Fruit fly (Drosophila melanogaster) whole organism, embryonic: Measurements from ENCODE around the gene CG12594.

ENCODE experiments used
- Aef1 ChIP-seq: fragments of 200-800 bp; sonication (Bioruptor generic); IDR thresholded peaks from 3 replicates; pipeline ENCODE4 v1.3.6; 2022; ENCODE audit warnings: missing biosample characterization, missing genetic modification characterization
- Atf3 ChIP-seq: fragments of 200-800 bp; sonication (Bioruptor generic); optimal IDR thresholded peaks from 3 replicates; lab custom pipeline; 2016; ENCODE audit warnings: missing biosample characterization, missing genetic modification characterization
- Bgb ChIP-seq: fragments of 200-800 bp; sonication (Bioruptor generic); IDR thresholded peaks from 2 replicates; pipeline ENCODE4 v1.3.6; 2022; ENCODE audit warnings: missing biosample characterization, missing genetic modification characterization; ENCODE audit not compliant: partially characterized antibody
- CG10654 ChIP-seq: fragments of 200-800 bp; sonication (Bioruptor generic); optimal IDR thresholded peaks from 2 replicates; lab custom pipeline; 2016; ENCODE audit warnings: missing biosample characterization, missing genetic modification characterization
- CG11560 ChIP-seq: fragments of 200-800 bp; sonication (Bioruptor generic); IDR thresholded peaks from 3 replicates; pipeline ENCODE4 v1.3.6; 2022; ENCODE audit warnings: missing biosample characterization, missing genetic modification characterization
- CG12104 ChIP-seq: fragments of 200-800 bp; sonication (Bioruptor generic); optimal IDR thresholded peaks from 3 replicates; lab custom pipeline; 2016; ENCODE audit warnings: missing biosample characterization, missing genetic modification characterization
- CG12299 ChIP-seq: fragments of 200-800 bp; sonication (Bioruptor generic); optimal IDR thresholded peaks from 2 replicates; lab custom pipeline; 2018; ENCODE audit warnings: missing biosample characterization, mild to moderate bottlenecking, missing genetic modification characterization
- CG13296 ChIP-seq: fragments of 200-800 bp; sonication (Bioruptor generic); optimal IDR thresholded peaks from 3 replicates; lab custom pipeline; 2018; ENCODE audit warnings: missing biosample characterization, mild to moderate bottlenecking, missing genetic modification characterization
- CG13894 ChIP-seq: fragments of 200-800 bp; sonication (Bioruptor generic); optimal IDR thresholded peaks from 3 replicates; lab custom pipeline; 2018; ENCODE audit warnings: missing biosample characterization, mild to moderate bottlenecking, missing genetic modification characterization, moderate library complexity
- CG14441 ChIP-seq: fragments of 200-800 bp; sonication (Bioruptor generic); IDR thresholded peaks from 2 replicates; pipeline ENCODE4 v1.3.6; 2022; ENCODE audit warnings: missing biosample characterization, missing genetic modification characterization
- CG17186 ChIP-seq: fragments of 200-800 bp; sonication (Bioruptor generic); optimal IDR thresholded peaks from 3 replicates; lab custom pipeline; 2017; ENCODE audit warnings: missing biosample characterization, missing genetic modification reagents, missing genetic modification characterization
- CG1792 ChIP-seq: fragments of 200-800 bp; sonication (Bioruptor generic); optimal IDR thresholded peaks from 2 replicates; lab custom pipeline; 2016; ENCODE audit warnings: missing biosample characterization, missing genetic modification characterization
- CG18262 ChIP-seq: fragments of 200-800 bp; optimal IDR thresholded peaks from 3 replicates; lab custom pipeline; 2019; ENCODE audit warnings: missing biosample characterization, mild to moderate bottlenecking, missing genetic modification characterization, moderate library complexity
- CG2875 ChIP-seq: fragments of 200-800 bp; sonication (Bioruptor generic); optimal IDR thresholded peaks from 2 replicates; lab custom pipeline; 2017; ENCODE audit warnings: missing biosample characterization, mild to moderate bottlenecking, missing genetic modification characterization, missing genetic modification reagents
- CG30403 ChIP-seq: fragments of 200-800 bp; sonication (Bioruptor generic); optimal IDR thresholded peaks from 3 replicates; lab custom pipeline; 2016; ENCODE audit warnings: missing biosample characterization, missing genetic modification characterization
- CG3838 ChIP-seq: fragments of 200-800 bp; sonication (Bioruptor generic); optimal IDR thresholded peaks from 3 replicates; lab custom pipeline; 2016; ENCODE audit warnings: missing biosample characterization, missing genetic modification characterization
- CG3995 ChIP-seq: fragments of 200-800 bp; sonication (Bioruptor generic); optimal IDR thresholded peaks from 3 replicates; lab custom pipeline; 2016; ENCODE audit warnings: missing biosample characterization, missing genetic modification characterization
- CG5180 ChIP-seq: fragments of 200-800 bp; sonication (Bioruptor generic); optimal IDR thresholded peaks from 3 replicates; lab custom pipeline; 2017; ENCODE audit warnings: missing biosample characterization, missing genetic modification characterization, mild to moderate bottlenecking, moderate library complexity, missing genetic modification reagents
- CG5245 ChIP-seq: fragments of 200-800 bp; sonication (Bioruptor generic); optimal IDR thresholded peaks from 3 replicates; lab custom pipeline; 2016; ENCODE audit warnings: missing biosample characterization, missing genetic modification characterization
- CG6272 ChIP-seq: fragments of 200-800 bp; sonication (Bioruptor generic); IDR thresholded peaks from 2 replicates; pipeline ENCODE4 v1.3.6; 2022; ENCODE audit warnings: missing biosample characterization, missing genetic modification characterization
- CG7839 ChIP-seq: fragments of 200-800 bp; sonication (Bioruptor generic); optimal IDR thresholded peaks from 3 replicates; lab custom pipeline; 2018; ENCODE audit warnings: missing biosample characterization, mild to moderate bottlenecking, missing genetic modification characterization, moderate library complexity
- CG9817 ChIP-seq: fragments of 200-800 bp; sonication (Bioruptor generic); optimal IDR thresholded peaks from 2 replicates; lab custom pipeline; 2018; ENCODE audit warnings: missing biosample characterization, mild to moderate bottlenecking, missing genetic modification characterization, moderate library complexity
- Dfd ChIP-seq, 2 experiments: fragments of >200 bp; optimal IDR thresholded peaks; 2 replicates each; lab custom pipeline; 2017; ENCODE audit warnings: missing biosample characterization in 2 of 2, missing genetic modification characterization in 2 of 2
- Dref ChIP-seq: fragments of 200-800 bp; sonication (Bioruptor generic); IDR thresholded peaks from 2 replicates; pipeline ENCODE4 v1.3.6; 2022; ENCODE audit warnings: missing biosample characterization, missing genetic modification characterization
- ERR ChIP-seq: fragments of 200-800 bp; sonication (Bioruptor generic); optimal IDR thresholded peaks from 2 replicates; lab custom pipeline; 2016; ENCODE audit warnings: missing biosample characterization, missing genetic modification characterization
- Fer2 ChIP-seq: fragments of 200-800 bp; sonication (Bioruptor generic); optimal IDR thresholded peaks from 2 replicates; lab custom pipeline; 2018; ENCODE audit warnings: missing biosample characterization, mild to moderate bottlenecking, missing genetic modification characterization, moderate library complexity
- HHEX ChIP-seq: fragments of 200-800 bp; sonication (Bioruptor generic); optimal IDR thresholded peaks from 3 replicates; lab custom pipeline; 2017; ENCODE audit warnings: missing biosample characterization, mild to moderate bottlenecking, missing genetic modification characterization, missing genetic modification reagents
- Kr ChIP-seq: fragments of 200-800 bp; sonication (Bioruptor generic); optimal IDR thresholded peaks from 2 replicates; lab custom pipeline; 2017; ENCODE audit warnings: missing biosample characterization, mild to moderate bottlenecking, missing genetic modification characterization
- NC2α ChIP-seq: fragments of 200-800 bp; sonication (Bioruptor generic); optimal IDR thresholded peaks from 2 replicates; lab custom pipeline; 2016; ENCODE audit warnings: missing biosample characterization, missing genetic modification characterization
- Oli ChIP-seq: fragments of 200-800 bp; sonication (Bioruptor generic); optimal IDR thresholded peaks from 2 replicates; lab custom pipeline; 2018; ENCODE audit warnings: missing biosample characterization, mild to moderate bottlenecking, missing genetic modification characterization, moderate library complexity
- Opbp ChIP-seq: fragments of 200-800 bp; sonication (Bioruptor generic); IDR thresholded peaks from 3 replicates; pipeline ENCODE4 v1.3.6; 2022; ENCODE audit warnings: missing biosample characterization, missing genetic modification characterization; ENCODE audit not compliant: partially characterized antibody
- Rfx ChIP-seq: fragments of 200-800 bp; sonication (Bioruptor generic); IDR thresholded peaks from 2 replicates; pipeline ENCODE4 v1.3.6; 2022; ENCODE audit warnings: missing biosample characterization, missing genetic modification characterization
- Sox102F ChIP-seq: fragments of 200-800 bp; sonication (Bioruptor generic); optimal IDR thresholded peaks from 2 replicates; lab custom pipeline; 2018; ENCODE audit warnings: missing biosample characterization, mild to moderate bottlenecking, missing genetic modification characterization, moderate library complexity
- Sry-β ChIP-seq: fragments of 200-800 bp; sonication (Bioruptor generic); optimal IDR thresholded peaks from 2 replicates; lab custom pipeline; 2018; ENCODE audit warnings: missing biosample characterization, mild to moderate bottlenecking, missing genetic modification characterization, moderate library complexity
- al ChIP-seq: fragments of 200-800 bp; sonication (Bioruptor generic); IDR thresholded peaks from 2 replicates; pipeline ENCODE4 v1.3.6; 2022; ENCODE audit warnings: missing biosample characterization, missing genetic modification characterization
- ase ChIP-seq: fragments of 200-800 bp; sonication (Bioruptor generic); IDR thresholded peaks from 3 replicates; pipeline ENCODE4 v1.3.6; 2022; ENCODE audit warnings: missing biosample characterization, missing genetic modification characterization
- cwo ChIP-seq: fragments of 200-800 bp; sonication (Bioruptor generic); optimal IDR thresholded peaks from 3 replicates; lab custom pipeline; 2017; ENCODE audit warnings: missing biosample characterization, missing genetic modification characterization, mild to moderate bottlenecking, moderate library complexity, missing genetic modification reagents
- disco-r ChIP-seq: fragments of 200-800 bp; sonication (Bioruptor generic); optimal IDR thresholded peaks from 2 replicates; lab custom pipeline; 2016; ENCODE audit warnings: missing biosample characterization, missing genetic modification characterization
- fd96Cb ChIP-seq: fragments of 200-800 bp; sonication (Bioruptor generic); optimal IDR thresholded peaks from 2 replicates; lab custom pipeline; 2018; ENCODE audit warnings: missing biosample characterization, mild to moderate bottlenecking, missing genetic modification characterization, moderate library complexity
- gcm2 ChIP-seq: fragments of 200-800 bp; sonication (Bioruptor generic); optimal IDR thresholded peaks from 2 replicates; lab custom pipeline; 2016; ENCODE audit warnings: missing biosample characterization, missing genetic modification characterization
- gro ChIP-seq: fragments of 200-800 bp; sonication (Bioruptor generic); optimal IDR thresholded peaks from 2 replicates; lab custom pipeline; 2016; ENCODE audit warnings: missing biosample characterization, missing genetic modification characterization
- hkb ChIP-seq, 2 experiments: fragments of 200-800 bp in 1 of 2; fragments of >200 bp in 1 of 2; sonication (Bioruptor generic) in 1 of 2; IDR thresholded peaks in 1 of 2; optimal IDR thresholded peaks in 1 of 2; 2 replicates each; pipeline versions ENCODE4 v1.3.6 to Lab custom; 2017 to 2022; ENCODE audit warnings: missing biosample characterization in 1 of 2, missing genetic modification characterization in 1 of 2
- lbe ChIP-seq: fragments of 200-800 bp; sonication (Bioruptor generic); optimal IDR thresholded peaks from 2 replicates; lab custom pipeline; 2016; ENCODE audit warnings: missing biosample characterization, mild to moderate bottlenecking, missing genetic modification characterization
- odd ChIP-seq: fragments of 200-800 bp; sonication (Bioruptor generic); optimal IDR thresholded peaks from 2 replicates; lab custom pipeline; 2017; ENCODE audit warnings: missing biosample characterization, mild to moderate bottlenecking, missing genetic modification characterization
- stc ChIP-seq: fragments of 200-800 bp; sonication (Bioruptor generic); IDR thresholded peaks from 2 replicates; pipeline ENCODE4 v1.3.6; 2022; ENCODE audit warnings: missing biosample characterization, missing genetic modification characterization
- sug ChIP-seq: fragments of 200-800 bp; optimal IDR thresholded peaks from 2 replicates; lab custom pipeline; 2019; ENCODE audit warnings: missing biosample characterization, mild to moderate bottlenecking, missing genetic modification characterization, moderate library complexity
- tup ChIP-seq: fragments of 200-800 bp; sonication (Bioruptor generic); optimal IDR thresholded peaks from 2 replicates; lab custom pipeline; 2016; ENCODE audit warnings: missing biosample characterization, mild to moderate bottlenecking, missing genetic modification characterization, moderate library complexity
- twi ChIP-seq: fragments of 200-800 bp; optimal IDR thresholded peaks from 2 replicates; lab custom pipeline; 2019; ENCODE audit warnings: missing biosample characterization, mild to moderate bottlenecking, missing genetic modification characterization, moderate library complexity
- zen ChIP-seq: fragments of 200-800 bp; sonication (Bioruptor generic); optimal IDR thresholded peaks from 3 replicates; lab custom pipeline; 2018; ENCODE audit warnings: missing biosample characterization, mild to moderate bottlenecking, missing genetic modification characterization, moderate library complexity

Gene CG12594

dm6 chr3R:11760669-11761387 lies 39.3 kb downstream of the CG12594 start (continued):
- TF ChIP-seq CG12299 (tag; lab: Kevin White, UChicago) (peak; percentile 100), stc (no peak), CG9817 (peak; percentile 100), CG13296 (peak; percentile 100), gro (GFP tag; lab: Kevin White, UChicago) (peak; percentile 100), CG7839 (tag; lab: Kevin White, UChicago) (peak; percentile 100), sug (tag; lab: Kevin White, UChicago) (peak; percentile 99), CG14441 (no peak), CG2875 (GFP tag; lab: Kevin White, UChicago) (peak; percentile 100), tup (GFP tag; lab: Kevin White, UChicago) (peak; percentile 100), Dref (GFP tag; lab: Robert Waterston, UW) (no peak), Rfx (GFP tag; lab: Robert Waterston, UW) (no peak), CG5180 (GFP tag; lab: Kevin White, UChicago) (peak; percentile 95), CG17186 (GFP tag; lab: Kevin White, UChicago) (peak; percentile 97), lbe (GFP tag; lab: Kevin White, UChicago) (peak; percentile 99), Sry-β (GFP tag; lab: Kevin White, UChicago) (peak; percentile 81), Dfd (GFP tag; optimal IDR thresholded peaks at IDR 0.05; lab: Kevin White, UChicago) (peak in 1 of 2 experiments; percentile 29), Opbp (no peak), CG3995 (peak; percentile 90), Oli (peak; percentile 100), CG18262 (tag; lab: Kevin White, UChicago) (peak; percentile 100), Sox102F (peak; percentile 100), gcm2 (peak; percentile 100), Atf3 (GFP tag; lab: Kevin White, UChicago) (peak; percentile 100), CG12104 (GFP tag; lab: Kevin White, UChicago) (peak; percentile 100), CG13894 (tag; lab: Kevin White, UChicago) (peak; percentile 100), al (GFP tag; lab: Robert Waterston, UW) (no peak), disco-r (peak; percentile 100), fd96Cb (tag; lab: Kevin White, UChicago) (peak; percentile 100), hkb (optimal IDR thresholded peaks at IDR 0.05; lab: Kevin White, UChicago) (no peak), hkb (GFP tag; IDR thresholded peaks at IDR 0.05; lab: Robert Waterston, UW) (no peak), Bgb (GFP tag; lab: Robert Waterston, UW) (no peak), zen (tag; lab: Kevin White, UChicago) (peak; percentile 100), CG11560 (tag; lab: Robert Waterston, UW) (no peak), CG1792 (GFP tag; lab: Kevin White, UChicago) (peak; percentile 100), NC2α (peak; percentile 100), ERR (GFP tag; lab: Kevin White, UChicago) (peak; percentile 100), Fer2 (peak; percentile 99), cwo (peak; percentile 99), odd (GFP tag; lab: Kevin White, UChicago) (peak; percentile 100), CG5245 (GFP tag; lab: Kevin White, UChicago) (peak; percentile 100), HHEX (GFP tag; lab: Kevin White, UChicago) (peak; percentile 100), ase (GFP tag; lab: Robert Waterston, UW) (no peak), Kr (GFP tag; lab: Kevin White, UChicago) (peak; percentile 91), CG10654 (GFP tag; lab: Kevin White, UChicago) (peak; percentile 100), Aef1 (GFP tag; lab: Robert Waterston, UW) (no peak), twi (tag; lab: Kevin White, UChicago) (peak; percentile 99), CG3838 (GFP tag; lab: Kevin White, UChicago) (peak; percentile 99), CG30403 (GFP tag; lab: Kevin White, UChicago) (peak; percentile 100), CG6272 (GFP tag; lab: Robert Waterston, UW) (peak; percentile 99)
